Fruit fly (Drosophila melanogaster): ENCODE data around the gene CG32815.
A peak's percentile ranks its signal among the peaks of the same experiment; 100 is the strongest.

The CG32815 gene

dm6 chrX:900725-901345, 31.4 kb upstream of the CG32815 start (continued):
- TF ChIP-seq lab (GFP tag; optimal IDR thresholded peaks at IDR 0.05) (peak; percentile 87), CG4404 (GFP tag; IDR thresholded peaks at IDR 0.05) (peak; percentile 56), CG2116 (GFP tag; optimal IDR thresholded peaks at IDR 0.05) (no peak), ERR (GFP tag; optimal IDR thresholded peaks at IDR 0.05) (peak; percentile 69), Myb (GFP tag; optimal IDR thresholded peaks at IDR 0.05) (peak; percentile 47), sr (GFP tag; IDR thresholded peaks at IDR 0.05) (peak; percentile 7; the same call in 1 of the 3 replicates), dati (GFP tag; IDR thresholded peaks at IDR 0.05) (0 out of 2 replicates have a peak, but pooled peaks have one; percentile 32), Awh (GFP tag; IDR thresholded peaks at IDR 0.05) (peak; percentile 57), Camta (GFP tag; optimal IDR thresholded peaks at IDR 0.05) (peak; percentile 73), Optix (GFP tag; IDR thresholded peaks at IDR 0.05) (peak; percentile 74; the same call in 2 of the 3 replicates), CG11456 (GFP tag; IDR thresholded peaks at IDR 0.05) (peak; percentile 67; the same call in 1 of the 3 replicates), H2.0 (GFP tag; IDR thresholded peaks at IDR 0.05) (peak; percentile 83), dmrt99B (tag; optimal IDR thresholded peaks at IDR 0.05) (peak; percentile 86), Hey (tag; optimal IDR thresholded peaks at IDR 0.05) (no peak), Xrp1 (GFP tag; IDR thresholded peaks at IDR 0.05) (peak; percentile 84), amos (GFP tag; IDR thresholded peaks at IDR 0.05; ENCODE audit: partially characterized antibody) (no peak), ase (GFP tag; IDR thresholded peaks at IDR 0.05) (peak; percentile 52; the same call in 1 of the 3 replicates), CG12071 (GFP tag; optimal IDR thresholded peaks at IDR 0.05) (peak; percentile 88), Atf6 (GFP tag; IDR thresholded peaks at IDR 0.05) (peak; percentile 76), da (GFP tag; optimal IDR thresholded peaks at IDR 0.05) (peak; percentile 29), MBD-R2 (GFP tag; IDR thresholded peaks at IDR 0.05) (peak; percentile 43; the same call in 1 of the 2 replicates), CG31224 (GFP tag; IDR thresholded peaks at IDR 0.05) (peak; percentile 70), Usf (GFP tag; optimal IDR thresholded peaks at IDR 0.05) (peak; percentile 22), sob (GFP tag; IDR thresholded peaks at IDR 0.05) (peak; percentile 83), stwl (tag; optimal IDR thresholded peaks at IDR 0.05) (no peak), CG13424 (tag; optimal IDR thresholded peaks at IDR 0.05) (peak; percentile 82), gro (GFP tag; optimal IDR thresholded peaks at IDR 0.05) (peak; percentile 78), mam (GFP tag; optimal IDR thresholded peaks at IDR 0.05) (peak; percentile 85), az2 (GFP tag; optimal IDR thresholded peaks at IDR 0.05) (peak; percentile 82), CG10979 (tag; optimal IDR thresholded peaks at IDR 0.05) (peak; percentile 73), Neu2 (GFP tag; optimal IDR thresholded peaks at IDR 0.05; ENCODE audit: borderline replicate concordance) (no peak), kay (GFP tag; optimal IDR thresholded peaks at IDR 0.05) (peak; percentile 43), Spps (tag; optimal IDR thresholded peaks at IDR 0.05) (peak; percentile 11), Elba2 (GFP tag; optimal IDR thresholded peaks at IDR 0.05) (no peak), ro (GFP tag; IDR thresholded peaks at IDR 0.05) (peak; percentile 63; the same call in 1 of the 2 replicates), CG9437 (GFP tag; optimal IDR thresholded peaks at IDR 0.05) (peak; percentile 45), Scr (GFP tag; IDR thresholded peaks at IDR 0.05; ENCODE audit: partially characterized antibody) (no peak), bsh (GFP tag; optimal IDR thresholded peaks at IDR 0.05) (peak; percentile 79 to 83), dmrt11E (tag; optimal IDR thresholded peaks at IDR 0.05) (peak; percentile 57), Lhr (GFP tag; optimal IDR thresholded peaks at IDR 0.05) (no peak), Mes4 (GFP tag; optimal IDR thresholded peaks at IDR 0.05) (peak; percentile 65), CG8944 (GFP tag; optimal IDR thresholded peaks at IDR 0.05) (peak; percentile 76), sc (optimal IDR thresholded peaks at IDR 0.05) (no peak), sc (GFP tag; optimal IDR thresholded peaks at IDR 0.05) (peak; percentile 27), CG31441 (GFP tag; IDR thresholded peaks at IDR 0.05) (peak; percentile 79), CG1233 (GFP tag; optimal IDR thresholded peaks at IDR 0.05) (peak; percentile 51), Side (GFP tag; optimal IDR thresholded peaks at IDR 0.05) (peak; percentile 86), CG17912 (GFP tag; optimal IDR thresholded peaks at IDR 0.05) (no peak), CG6791 (GFP tag; IDR thresholded peaks at IDR 0.05; ENCODE audit: partially characterized antibody) (no peak), Lim3 (GFP tag; IDR thresholded peaks at IDR 0.05) (peak; percentile 43; the same call in 1 of the 2 replicates)
